Worm (Caenorhabditis elegans): ENCODE measurements around the gene lgc-19.

DNA sequence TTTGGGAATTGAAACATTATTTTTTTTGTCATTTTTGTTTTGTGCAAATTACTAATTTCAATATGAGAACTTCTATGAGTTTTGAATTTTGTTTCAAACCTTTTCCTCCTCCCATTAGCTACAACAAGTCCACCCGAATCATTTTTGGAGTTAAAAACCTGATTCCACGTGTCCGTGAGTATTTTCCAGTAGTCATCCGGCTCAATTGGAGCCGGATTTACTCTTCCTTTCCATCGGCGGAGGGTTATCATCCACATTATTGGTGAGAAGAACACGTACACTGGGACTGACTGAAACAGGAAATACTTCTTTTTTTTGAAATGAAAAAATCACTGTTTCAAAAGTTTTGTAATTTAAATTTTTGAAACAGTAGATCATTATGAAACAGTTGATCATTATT, 39.5 kb downstream of the lgc-19 start:
- TF ChIP-seq nhr-28 (tag; optimal IDR thresholded peaks at IDR 0.05) (no peak), elt-3 (tag; optimal IDR thresholded peaks at IDR 0.05) (no peak), lin-13 (tag; optimal IDR thresholded peaks at IDR 0.05) (no peak), lin-32 (GFP tag; optimal IDR thresholded peaks at IDR 0.05) (no peak), ceh-39 (tag; optimal IDR thresholded peaks at IDR 0.05) (no peak), lsy-2 (tag; optimal IDR thresholded peaks at IDR 0.05) (no peak), elt-1 (tag; optimal IDR thresholded peaks at IDR 0.05; ENCODE audit: borderline replicate concordance, insufficient read depth) (no peak), pha-4 (tag; optimal IDR thresholded peaks at IDR 0.05) (no peak), nhr-2 (tag; optimal IDR thresholded peaks at IDR 0.05) (no peak), nhr-237 (tag; optimal IDR thresholded peaks at IDR 0.05) (no peak), drap-1 (GFP tag; optimal IDR thresholded peaks at IDR 0.05) (no peak), ham-2 (GFP tag; optimal IDR thresholded peaks at IDR 0.05) (no peak), unc-62 (GFP tag; optimal IDR thresholded peaks at IDR 0.05) (no peak)

Data from whole organism, mixed stage, embryonic.